Fruit fly (Drosophila melanogaster) whole organism, embryonic: ENCODE data around the gene mthl14.
A peak's percentile ranks its signal among the peaks of the same experiment; 100 is the strongest.

Experiments used
- CG10543 ChIP-seq: fragments of 200-800 bp; sonication (Bioruptor generic); optimal IDR thresholded peaks from 3 replicates; lab custom pipeline; 2017; ENCODE audit warnings: missing biosample characterization, mild to moderate bottlenecking, missing genetic modification characterization, moderate library complexity
- CG10959 ChIP-seq: fragments of 200-800 bp; sonication (Bioruptor generic); IDR thresholded peaks from 2 replicates; pipeline ENCODE4 v1.3.6; 2022; ENCODE audit warnings: missing biosample characterization, missing genetic modification characterization
- CG17829 ChIP-seq: fragments of 200-800 bp; optimal IDR thresholded peaks from 2 replicates; lab custom pipeline; 2019; ENCODE audit warnings: missing biosample characterization, mild to moderate bottlenecking, missing genetic modification characterization, moderate library complexity
- CG17912 ChIP-seq: fragments of 200-800 bp; sonication (Bioruptor generic); optimal IDR thresholded peaks from 2 replicates; lab custom pipeline; 2018; ENCODE audit warnings: missing biosample characterization, mild to moderate bottlenecking, missing genetic modification characterization
- D19B ChIP-seq: fragments of 200-800 bp; sonication (Bioruptor generic); optimal IDR thresholded peaks from 2 replicates; lab custom pipeline; 2017; ENCODE audit warnings: missing biosample characterization, mild to moderate bottlenecking, missing genetic modification characterization
- HHEX ChIP-seq: fragments of 200-800 bp; sonication (Bioruptor generic); optimal IDR thresholded peaks from 3 replicates; lab custom pipeline; 2017; ENCODE audit warnings: missing biosample characterization, mild to moderate bottlenecking, missing genetic modification characterization, missing genetic modification reagents
- amos ChIP-seq: fragments of 200-800 bp; sonication (Bioruptor generic); IDR thresholded peaks from 2 replicates; pipeline ENCODE4 v1.3.6; 2022; ENCODE audit warnings: missing biosample characterization, missing genetic modification characterization; ENCODE audit not compliant: partially characterized antibody

DNA sequence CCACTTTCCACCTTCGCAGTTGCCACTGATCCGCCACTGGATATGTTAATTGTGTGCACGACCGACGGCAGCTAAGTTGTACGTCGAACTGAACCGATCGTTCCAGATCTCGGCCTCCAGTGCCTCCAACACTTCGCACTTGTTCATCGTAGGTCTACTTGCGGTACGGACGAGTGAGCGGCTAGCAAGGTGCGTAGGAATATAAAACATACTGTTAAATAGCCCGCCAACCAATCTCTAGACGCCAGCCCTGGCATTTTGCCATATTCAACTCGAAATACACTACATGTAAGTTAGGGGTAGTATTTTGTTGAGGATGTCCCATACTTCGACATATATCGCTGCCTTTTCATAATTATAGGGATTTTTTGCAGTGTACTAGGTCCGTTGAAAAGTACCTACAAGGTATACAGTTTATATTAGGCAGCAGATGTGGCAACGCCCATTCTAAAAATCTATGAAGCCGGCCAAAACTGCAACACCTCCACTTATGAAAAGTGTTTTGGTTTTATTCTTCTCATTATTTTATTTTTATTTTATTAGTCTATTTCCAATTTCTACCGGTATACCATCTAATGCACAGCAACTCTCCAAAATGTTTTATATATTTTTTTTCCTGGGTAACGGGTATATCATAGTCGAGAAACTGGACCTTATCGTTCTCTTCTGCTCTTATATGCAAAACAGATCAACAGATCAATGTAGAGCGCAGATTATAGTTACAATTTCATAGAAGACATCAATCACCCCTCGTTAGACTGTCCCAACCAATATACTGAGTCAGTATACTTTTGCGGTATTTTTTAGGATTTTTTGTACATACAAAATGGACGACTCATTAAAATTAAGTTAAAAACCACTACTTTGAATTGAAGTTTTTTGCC is 24.0 kb upstream of the mthl14 start, which contains the start of the genes pyx and CG33229:
- TF ChIP-seq D19B (GFP tag; lab: Kevin White, UChicago): peak; percentile 78
- TF ChIP-seq amos: peak; percentile 17; the same call in 1 of the 2 replicates
- TF ChIP-seq CG17912 (GFP tag; lab: Kevin White, UChicago): peak; percentile 67
- TF ChIP-seq HHEX (GFP tag; lab: Kevin White, UChicago): peak; percentile 81
- TF ChIP-seq CG17829 (tag; lab: Kevin White, UChicago): peak; percentile 71
- 0 out of 2 replicates have a peak, but pooled peaks have one; percentile 21 for TF ChIP-seq CG10959 (GFP tag; lab: Robert Waterston, UW)
- TF ChIP-seq CG10543 (GFP tag; lab: Kevin White, UChicago): peak; percentile 84
